Worm (Caenorhabditis elegans) whole organism, late embryonic: Measurements from ENCODE around the gene sri-28.

ENCODE experiments used
- C08G9.2 ChIP-seq: sonication (generic microtip); optimal IDR thresholded peaks from 2 replicates; lab custom pipeline; 2016; ENCODE audit warnings: mild to moderate bottlenecking, missing genetic modification characterization, moderate library complexity, missing compliant biosample characterization
- F13H6.1 ChIP-seq: sonication (generic microtip); optimal IDR thresholded peaks from 2 replicates; lab custom pipeline; 2016; ENCODE audit warnings: missing genetic modification characterization, missing compliant biosample characterization
- K02D7.2 ChIP-seq: sonication (generic microtip); optimal IDR thresholded peaks from 2 replicates; lab custom pipeline; 2017; ENCODE audit warnings: mild to moderate bottlenecking, missing genetic modification characterization, missing compliant biosample characterization
- K09A11.1 ChIP-seq: sonication (generic microtip); optimal IDR thresholded peaks from 2 replicates; lab custom pipeline; 2017; ENCODE audit warnings: antibody characterized with exemption, mild to moderate bottlenecking, missing genetic modification characterization, missing compliant biosample characterization; ENCODE audit not compliant: insufficient read depth
- T23F11.4 ChIP-seq: fragments of 200-800 bp; sonication (Bioruptor generic); optimal IDR thresholded peaks from 2 replicates; lab custom pipeline; 2018; ENCODE audit warnings: mild to moderate bottlenecking, missing genetic modification characterization, missing compliant biosample characterization
- Y22D7AL.16 ChIP-seq: sonication (generic microtip); optimal IDR thresholded peaks from 2 replicates; lab custom pipeline; 2016; ENCODE audit warnings: missing genetic modification characterization, missing compliant biosample characterization
- ceh-14 ChIP-seq: sonication (generic microtip); optimal IDR thresholded peaks from 2 replicates; lab custom pipeline; 2016; ENCODE audit warnings: missing genotype, missing genetic modification characterization, missing compliant biosample characterization
- ceh-18 ChIP-seq: sonication (generic microtip); optimal IDR thresholded peaks from 2 replicates; lab custom pipeline; 2016; ENCODE audit warnings: missing genetic modification characterization, missing compliant biosample characterization
- ceh-2 ChIP-seq: sonication (generic microtip); optimal IDR thresholded peaks from 2 replicates; lab custom pipeline; 2016; ENCODE audit warnings: missing genotype, missing genetic modification characterization, missing compliant biosample characterization
- ceh-22 ChIP-seq: sonication (generic microtip); optimal IDR thresholded peaks from 2 replicates; lab custom pipeline; 2017; ENCODE audit warnings: missing biosample characterization, missing genetic modification characterization
- ceh-24 ChIP-seq: sonication (generic microtip); optimal IDR thresholded peaks from 2 replicates; lab custom pipeline; 2016; ENCODE audit warnings: mild to moderate bottlenecking, missing genetic modification characterization, missing compliant biosample characterization
- ceh-30 ChIP-seq: fragments of 150-350 bp; optimal IDR thresholded peaks from 2 replicates; lab custom pipeline; 2014; ENCODE audit warnings: missing biosample characterization, missing genetic modification characterization
- ceh-31 ChIP-seq: sonication (generic microtip); optimal IDR thresholded peaks from 2 replicates; lab custom pipeline; 2016; ENCODE audit warnings: missing genetic modification characterization, missing compliant biosample characterization
- ceh-34 ChIP-seq: sonication (generic microtip); optimal IDR thresholded peaks from 2 replicates; lab custom pipeline; 2016; ENCODE audit warnings: mild to moderate bottlenecking, missing genetic modification characterization, missing compliant biosample characterization
- ceh-45 ChIP-seq: fragments of 200-800 bp; sonication (Bioruptor generic); IDR thresholded peaks from 2 replicates; pipeline ENCODE4 v1.3.6; 2022; ENCODE audit warnings: missing genetic modification reagents, missing genetic modification characterization, missing compliant biosample characterization
- ceh-48 ChIP-seq: sonication (generic microtip); optimal IDR thresholded peaks from 2 replicates; lab custom pipeline; 2016; ENCODE audit warnings: missing genetic modification characterization, inconsistent platforms, missing compliant biosample characterization
- ceh-9 ChIP-seq: sonication (generic microtip); optimal IDR thresholded peaks from 2 replicates; lab custom pipeline; 2016; ENCODE audit warnings: mild to moderate bottlenecking, missing genetic modification characterization, inconsistent platforms, missing compliant biosample characterization
- che-1 ChIP-seq: sonication (generic microtip); optimal IDR thresholded peaks from 2 replicates; lab custom pipeline; 2016; ENCODE audit warnings: mild to moderate bottlenecking, missing genetic modification characterization, missing compliant biosample characterization
- dmd-4 ChIP-seq: sonication (generic microtip); optimal IDR thresholded peaks from 2 replicates; lab custom pipeline; 2016; ENCODE audit warnings: borderline replicate concordance, missing genetic modification characterization, missing compliant biosample characterization
- elt-2 ChIP-seq: sonication (generic microtip); optimal IDR thresholded peaks from 2 replicates; lab custom pipeline; 2016; ENCODE audit warnings: missing genetic modification reagents, missing genetic modification characterization, missing compliant biosample characterization
- elt-4 ChIP-seq: sonication (generic microtip); optimal IDR thresholded peaks from 2 replicates; lab custom pipeline; 2016; ENCODE audit warnings: missing genetic modification characterization, missing compliant biosample characterization
- ets-4 ChIP-seq: sonication (generic microtip); optimal IDR thresholded peaks from 2 replicates; lab custom pipeline; 2016; ENCODE audit warnings: missing genetic modification characterization, missing compliant biosample characterization
- eyg-1 ChIP-seq: sonication (generic microtip); optimal IDR thresholded peaks from 2 replicates; lab custom pipeline; 2016; ENCODE audit warnings: missing genotype, missing genetic modification characterization, missing compliant biosample characterization
- fax-1 ChIP-seq: sonication (generic microtip); optimal IDR thresholded peaks from 2 replicates; lab custom pipeline; 2016; ENCODE audit warnings: missing genotype, missing genetic modification characterization, missing compliant biosample characterization
- fkh-10 ChIP-seq: fragments of 150-350 bp; optimal IDR thresholded peaks from 2 replicates; lab custom pipeline; 2014; ENCODE audit warnings: missing biosample characterization, missing genetic modification reagents, missing genetic modification characterization
- fkh-6 ChIP-seq: sonication (generic microtip); optimal IDR thresholded peaks from 2 replicates; lab custom pipeline; 2016; ENCODE audit warnings: missing genetic modification characterization, missing compliant biosample characterization
- gmeb-2 ChIP-seq: sonication (generic microtip); optimal IDR thresholded peaks from 2 replicates; lab custom pipeline; 2016; ENCODE audit warnings: missing genetic modification characterization, inconsistent platforms, missing compliant biosample characterization
- hlh-13 ChIP-seq: fragments of 200-800 bp; sonication (Bioruptor generic); optimal IDR thresholded peaks from 2 replicates; lab custom pipeline; 2018; ENCODE audit warnings: mild to moderate bottlenecking, missing genetic modification characterization, missing compliant biosample characterization
- hlh-15 ChIP-seq: sonication (generic microtip); optimal IDR thresholded peaks from 2 replicates; lab custom pipeline; 2016; ENCODE audit warnings: missing genetic modification characterization, missing compliant biosample characterization
- hlh-6 ChIP-seq: sonication (generic microtip); optimal IDR thresholded peaks from 2 replicates; lab custom pipeline; 2016; ENCODE audit warnings: missing genotype, missing genetic modification characterization, missing compliant biosample characterization
- hlh-8 ChIP-seq: sonication (generic microtip); optimal IDR thresholded peaks from 2 replicates; lab custom pipeline; 2016; ENCODE audit warnings: missing genotype, missing genetic modification characterization, missing compliant biosample characterization
- lim-6 ChIP-seq: sonication (generic microtip); optimal IDR thresholded peaks from 2 replicates; lab custom pipeline; 2016; ENCODE audit warnings: missing genetic modification characterization, missing compliant biosample characterization
- lin-11 ChIP-seq: fragments of 200-800 bp; sonication (Bioruptor generic); optimal IDR thresholded peaks from 2 replicates; lab custom pipeline; 2018; ENCODE audit warnings: mild to moderate bottlenecking, missing genetic modification characterization, missing compliant biosample characterization
- madf-2 ChIP-seq: sonication (generic microtip); optimal IDR thresholded peaks from 2 replicates; lab custom pipeline; 2017; ENCODE audit warnings: missing genetic modification characterization, missing compliant biosample characterization
- mec-3 ChIP-seq: sonication (generic microtip); optimal IDR thresholded peaks from 2 replicates; lab custom pipeline; 2016; ENCODE audit warnings: borderline replicate concordance, missing genetic modification characterization, missing compliant biosample characterization
- nfya-1 ChIP-seq: sonication (generic microtip); optimal IDR thresholded peaks from 2 replicates; lab custom pipeline; 2017; ENCODE audit warnings: missing genetic modification characterization, mild to moderate bottlenecking, missing compliant biosample characterization, antibody characterized with exemption, moderate library complexity
- nhr-11 ChIP-seq: fragments of 150-350 bp; optimal IDR thresholded peaks from 2 replicates; lab custom pipeline; 2014; ENCODE audit warnings: missing biosample characterization, missing genetic modification characterization
- nhr-232 ChIP-seq: sonication (generic microtip); optimal IDR thresholded peaks from 2 replicates; lab custom pipeline; 2016; ENCODE audit warnings: missing genetic modification characterization, missing compliant biosample characterization
- npax-4 ChIP-seq: sonication (generic microtip); optimal IDR thresholded peaks from 2 replicates; lab custom pipeline; 2016; ENCODE audit warnings: missing genetic modification characterization, missing compliant biosample characterization
- pag-3 ChIP-seq: sonication (generic microtip); optimal IDR thresholded peaks from 2 replicates; lab custom pipeline; 2016; ENCODE audit warnings: missing compliant biosample characterization, missing genetic modification characterization, borderline replicate concordance
- pat-9 ChIP-seq: fragments of 200-800 bp; sonication (Bioruptor generic); optimal IDR thresholded peaks from 2 replicates; lab custom pipeline; 2018; ENCODE audit warnings: mild to moderate bottlenecking, missing genetic modification characterization, moderate library complexity, missing compliant biosample characterization
- pax-1 ChIP-seq: fragments of 150-350 bp; optimal IDR thresholded peaks from 2 replicates; lab custom pipeline; 2014; ENCODE audit warnings: missing biosample characterization, missing genetic modification characterization
- pha-2 ChIP-seq: sonication (generic microtip); optimal IDR thresholded peaks from 2 replicates; lab custom pipeline; 2017; ENCODE audit warnings: mild to moderate bottlenecking, missing genetic modification characterization, missing compliant biosample characterization
- pha-4 ChIP-seq: fragments of 150-350 bp; optimal IDR thresholded peaks from 2 replicates; lab custom pipeline; 2018; ENCODE audit warnings: missing biosample characterization, missing genetic modification reagents, missing genetic modification characterization
- ref-2 ChIP-seq: sonication (generic microtip); optimal IDR thresholded peaks from 2 replicates; lab custom pipeline; 2016; ENCODE audit warnings: missing genetic modification characterization, missing compliant biosample characterization
- sox-2 ChIP-seq: fragments of 200-800 bp; sonication (Bioruptor generic); IDR thresholded peaks from 2 replicates; pipeline ENCODE4 v1.3.6; 2022; ENCODE audit warnings: missing genetic modification reagents, missing genetic modification characterization, missing compliant biosample characterization
- sox-4 ChIP-seq: sonication (generic microtip); optimal IDR thresholded peaks from 2 replicates; lab custom pipeline; 2017; ENCODE audit warnings: mild to moderate bottlenecking, missing genetic modification characterization, inconsistent platforms, missing compliant biosample characterization
- syd-9 ChIP-seq: sonication (generic microtip); optimal IDR thresholded peaks from 2 replicates; lab custom pipeline; 2016; ENCODE audit warnings: mild to moderate bottlenecking, missing genetic modification characterization, moderate library complexity, missing compliant biosample characterization
- tbx-2 ChIP-seq: sonication (generic microtip); optimal IDR thresholded peaks from 2 replicates; lab custom pipeline; 2016; ENCODE audit warnings: missing genetic modification characterization, missing compliant biosample characterization
- tbx-7 ChIP-seq: sonication (generic microtip); optimal IDR thresholded peaks from 2 replicates; lab custom pipeline; 2016; ENCODE audit warnings: missing genotype, missing genetic modification characterization, missing compliant biosample characterization
- ttx-3 ChIP-seq: sonication (generic microtip); optimal IDR thresholded peaks from 2 replicates; lab custom pipeline; 2016; ENCODE audit warnings: missing genetic modification reagents, missing genetic modification characterization, missing compliant biosample characterization
- unc-42 ChIP-seq: sonication (generic microtip); optimal IDR thresholded peaks from 2 replicates; lab custom pipeline; 2016; ENCODE audit warnings: missing genotype, missing genetic modification characterization, missing compliant biosample characterization
- unc-86 ChIP-seq: sonication (generic microtip); optimal IDR thresholded peaks from 2 replicates; lab custom pipeline; 2016; ENCODE audit warnings: missing genetic modification characterization, missing compliant biosample characterization
- ztf-16 ChIP-seq: sonication (generic microtip); optimal IDR thresholded peaks from 2 replicates; lab custom pipeline; 2017; ENCODE audit warnings: missing genetic modification characterization, missing compliant biosample characterization

sri-28 gene

ce11 chrII:3076915-3077314 is 28.4 kb downstream of the sri-28 start, which contains the start of gene Y25C1A.8:
Y25C1A.8 (minus strand) TSS chrII:3076959.
- TF ChIP-seq nhr-11 (no peak), elt-4 (tag; lab: Kevin White, UChicago) (no peak), sox-4 (tag; lab: Kevin White, UChicago) (peak; percentile 53), dmd-4 (tag; lab: Kevin White, UChicago) (no peak), npax-4 (tag; lab: Kevin White, UChicago) (no peak), ceh-9 (tag; lab: Kevin White, UChicago) (no peak), fkh-6 (tag; lab: Kevin White, UChicago) (no peak), ceh-34 (tag; lab: Kevin White, UChicago) (peak; percentile 93), hlh-15 (tag; lab: Kevin White, UChicago) (no peak), Y22D7AL.16 (tag; lab: Kevin White, UChicago) (no peak), lin-11 (no peak), unc-86 (peak; percentile 15), ztf-16 (tag; lab: Kevin White, UChicago) (no peak), nhr-232 (tag; lab: Kevin White, UChicago) (no peak), ceh-18 (tag; lab: Kevin White, UChicago) (peak; percentile 49), sox-2 (no peak), pat-9 (tag; lab: Kevin White, UChicago) (no peak), ets-4 (tag; lab: Kevin White, UChicago) (no peak), hlh-6 (tag; lab: Kevin White, UChicago) (no peak), madf-2 (tag; lab: Kevin White, UChicago) (no peak), ttx-3 (no peak), ref-2 (tag; lab: Kevin White, UChicago) (no peak), pag-3 (tag; lab: Kevin White, UChicago) (no peak), F13H6.1 (tag; lab: Kevin White, UChicago) (no peak), syd-9 (no peak), T23F11.4 (GFP tag; lab: Kevin White, UChicago) (peak; percentile 41), ceh-45 (no peak), C08G9.2 (tag; lab: Kevin White, UChicago) (peak; percentile 35), ceh-48 (tag; lab: Kevin White, UChicago) (no peak), hlh-8 (tag; lab: Kevin White, UChicago) (no peak), fax-1 (tag; lab: Kevin White, UChicago) (no peak), tbx-7 (tag; lab: Kevin White, UChicago) (no peak), elt-2 (peak; percentile 69), gmeb-2 (tag; lab: Kevin White, UChicago) (no peak), tbx-2 (tag; lab: Kevin White, UChicago) (peak; percentile 63), ceh-31 (peak; percentile 79), eyg-1 (tag; lab: Kevin White, UChicago) (no peak), hlh-13 (GFP tag; lab: Kevin White, UChicago) (no peak), ceh-2 (tag; lab: Kevin White, UChicago) (peak; percentile 34), lim-6 (no peak), ceh-30 (tag; lab: Kevin White, UChicago) (no peak), ceh-24 (tag; lab: Kevin White, UChicago) (no peak), unc-42 (peak; percentile 80), K09A11.1 (tag; lab: Kevin White, UChicago) (no peak), pha-4 (tag; lab: Kevin White, UChicago) (no peak), nfya-1 (tag; lab: Kevin White, UChicago) (peak; percentile 94), che-1 (tag; lab: Kevin White, UChicago) (peak; percentile 15), pax-1 (tag; lab: Kevin White, UChicago) (no peak), fkh-10 (no peak), ceh-14 (peak; percentile 38), K02D7.2 (tag; lab: Kevin White, UChicago) (no peak), mec-3 (no peak), pha-2 (tag; lab: Kevin White, UChicago) (peak; percentile 26), ceh-22 (tag; lab: Kevin White, UChicago) (no peak)
